Worm (Caenorhabditis elegans) whole organism, L4/young adult: ENCODE data around the gene igdb-3.

Experiments
- W03F9.2 ChIP-seq: fragments of 150-350 bp; optimal IDR thresholded peaks from 2 replicates; lab custom pipeline; 2014; ENCODE audit warnings: missing biosample characterization, missing genetic modification characterization
- dao-5 ChIP-seq: sonication (generic microtip); optimal IDR thresholded peaks from 2 replicates; lab custom pipeline; 2016; ENCODE audit warnings: missing genotype, missing genetic modification characterization, moderate library complexity, missing compliant biosample characterization
- him-1 ChIP-seq: sonication (generic microtip); optimal IDR thresholded peaks from 2 replicates; lab custom pipeline; 2016; ENCODE audit warnings: missing genotype, missing genetic modification reagents, missing genetic modification characterization, missing compliant biosample characterization

igdb-3 gene

ce11 chrX:6385185-6385584, at the start of gene igdb-3:
Gene igdb-3, plus strand, starts transcription at chrX:6385485.
- TF ChIP-seq dao-5 (tag; lab: Kevin White, UChicago) (no peak), him-1 (tag; lab: Kevin White, UChicago) (no peak), W03F9.2 (tag; lab: Kevin White, UChicago) (no peak)

- TF ChIP-seq him-1 (tag; lab: Kevin White, UChicago) (no peak), W03F9.2 (tag; lab: Kevin White, UChicago) (no peak), dao-5 (tag; lab: Kevin White, UChicago) (no peak)
Observed at ce11 chrX:6337338-6337737, 47.9 kb upstream of the igdb-3 start.

DNA sequence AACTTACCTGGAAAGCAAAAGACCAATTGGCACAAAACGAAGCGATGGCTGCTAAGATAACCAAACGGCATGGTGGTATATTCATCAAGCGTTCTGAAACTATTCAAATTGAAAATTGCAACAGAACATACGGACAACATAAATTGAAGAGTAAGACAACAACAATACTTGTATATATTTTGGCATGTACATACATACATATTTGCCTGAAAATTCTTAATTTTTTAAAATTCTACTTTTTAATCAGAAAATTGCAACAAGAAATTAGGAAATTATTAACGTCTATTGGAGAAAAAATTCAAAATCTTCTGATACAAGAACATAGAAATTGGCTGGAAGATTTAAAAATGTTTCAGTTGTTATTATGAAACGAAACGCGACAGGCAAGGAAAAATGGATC, 47.3 kb upstream of the igdb-3 start, which contains the start of gene C03B1.13:
TSS of gene C03B1.13 (minus strand) at position 101 of the 400 bp plus-strand sequence.
- TF ChIP-seq him-1 (tag; lab: Kevin White, UChicago) = no peak
- TF ChIP-seq W03F9.2 (tag; lab: Kevin White, UChicago) = no peak
- no peak for TF ChIP-seq dao-5 (tag; lab: Kevin White, UChicago)

- TF ChIP-seq W03F9.2 (tag; lab: Kevin White, UChicago) (no peak), dao-5 (tag; lab: Kevin White, UChicago) (no peak), him-1 (tag; lab: Kevin White, UChicago) (no peak)
Observed at ce11 chrX:6338446-6338845, 46.8 kb upstream of the igdb-3 start.

DNA sequence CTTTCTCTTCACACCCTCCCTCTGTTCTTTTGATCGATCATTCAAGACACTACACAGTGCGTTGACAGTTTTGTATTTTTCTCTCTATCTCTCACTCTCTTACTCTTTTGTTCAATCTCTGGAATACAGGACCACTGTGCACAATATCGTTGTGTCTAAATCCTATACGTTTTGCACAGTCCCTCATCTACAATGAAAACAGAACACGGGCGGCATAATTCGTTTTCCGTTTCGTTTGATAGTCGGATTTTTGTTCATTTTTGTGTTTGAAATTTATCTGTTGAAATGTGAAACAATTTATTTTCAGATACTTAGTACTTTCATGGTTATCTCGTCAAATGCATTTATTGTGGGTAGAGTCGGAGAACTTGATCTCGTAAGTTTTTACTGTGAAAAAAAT, 43.8 kb upstream of the igdb-3 start, which contains the start of gene C03B1.7:
TSS of gene C03B1.7 (plus strand) at position 301 of the 400 bp plus-strand sequence.
- no peak for TF ChIP-seq him-1 (tag; lab: Kevin White, UChicago)
- no peak for TF ChIP-seq W03F9.2 (tag; lab: Kevin White, UChicago)
- TF ChIP-seq dao-5 (tag; lab: Kevin White, UChicago) = no peak

- TF ChIP-seq dao-5 (tag; lab: Kevin White, UChicago) = no peak
- no peak for TF ChIP-seq W03F9.2 (tag; lab: Kevin White, UChicago)
- no peak for TF ChIP-seq him-1 (tag; lab: Kevin White, UChicago)
Observed at ce11 chrX:6345785-6346184, 39.5 kb upstream of the igdb-3 start.

DNA sequence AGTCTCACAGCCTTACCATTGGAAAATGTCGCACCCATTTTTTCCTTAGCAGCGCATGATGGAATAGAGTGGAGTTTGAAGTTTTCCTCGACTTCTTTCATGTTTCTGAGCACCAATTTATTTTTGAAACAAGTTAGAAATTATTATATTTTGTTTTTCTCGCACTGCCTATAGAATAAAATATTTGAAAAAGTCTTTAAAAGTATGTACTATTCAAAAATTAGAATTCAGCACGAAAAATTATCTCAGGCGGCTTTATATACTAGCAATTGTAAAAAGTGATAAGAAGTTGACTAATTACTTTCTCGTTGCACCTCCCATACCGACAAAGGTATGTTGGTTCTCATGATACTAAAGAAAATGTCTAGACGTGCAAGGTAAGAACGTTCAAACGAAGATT, 38.3 kb upstream of the igdb-3 start, which contains the start of gene C03B1.9:
TSS of gene C03B1.9 (minus strand) at position 101 of the 400 bp plus-strand sequence.
- TF ChIP-seq dao-5 (tag; lab: Kevin White, UChicago) (no peak), him-1 (tag; lab: Kevin White, UChicago) (no peak)

- TF ChIP-seq W03F9.2 (tag; lab: Kevin White, UChicago) = no peak
- TF ChIP-seq him-1 (tag; lab: Kevin White, UChicago) = no peak
- TF ChIP-seq dao-5 (tag; lab: Kevin White, UChicago) = no peak
Observed at ce11 chrX:6350016-6350415, 35.3 kb upstream of the igdb-3 start, which contains the start of gene C03B1.6. Gene C03B1.6, plus strand, starts transcription at chrX:6350316.

DNA sequence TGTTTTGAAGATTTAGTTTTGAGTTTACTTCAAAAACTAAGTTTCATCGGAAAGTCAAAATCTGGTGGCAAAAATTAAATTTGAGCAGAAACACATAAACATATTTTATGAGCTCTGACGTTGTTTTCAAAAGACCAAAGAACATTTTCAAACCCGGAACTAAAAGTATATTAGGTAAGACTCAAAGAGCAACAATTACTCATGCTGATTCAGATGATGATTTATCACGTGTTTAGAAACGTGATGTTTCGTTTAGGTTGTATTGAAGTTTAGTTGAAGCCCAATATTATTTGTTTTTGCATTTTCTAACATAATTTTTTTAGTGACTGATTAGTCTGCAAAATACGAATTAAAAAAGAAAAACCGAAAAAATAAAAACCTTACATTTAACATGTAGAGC, 31.5 kb upstream of the igdb-3 start:
- TF ChIP-seq dao-5 (tag; lab: Kevin White, UChicago) = no peak
- TF ChIP-seq W03F9.2 (tag; lab: Kevin White, UChicago) = no peak
- no peak for TF ChIP-seq him-1 (tag; lab: Kevin White, UChicago)

DNA sequence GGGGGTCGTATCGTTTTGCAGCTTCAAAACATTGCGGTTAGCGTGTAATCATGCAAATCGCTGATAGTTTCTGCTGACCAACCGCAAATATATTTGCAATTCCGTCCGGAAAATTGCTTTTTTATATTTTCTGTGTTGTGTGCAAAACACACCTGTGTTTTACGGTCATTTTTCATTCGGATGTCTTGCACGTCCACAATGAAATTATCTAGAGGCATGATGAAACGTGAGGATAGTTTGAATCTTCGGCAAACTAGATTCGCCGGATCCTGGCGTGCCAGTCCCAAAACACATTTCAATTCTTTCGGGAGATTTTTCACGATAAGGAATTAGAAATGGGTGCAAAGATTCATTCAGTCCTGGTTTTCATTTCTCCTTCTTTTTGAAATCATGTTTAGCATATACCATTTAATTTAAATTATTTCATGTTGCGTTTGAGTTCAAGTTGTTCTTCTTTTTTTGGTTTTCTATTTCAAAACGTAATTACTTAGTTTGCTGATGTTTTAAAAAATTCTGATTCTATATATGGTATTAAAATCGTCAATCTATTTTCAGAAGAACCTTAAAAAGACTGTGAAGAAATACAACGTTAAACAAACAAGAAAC, 30.2 kb upstream of the igdb-3 start, which contains the start of gene C03B1.5:
TSS of gene C03B1.5 (plus strand) at position 556 of the 606 bp plus-strand sequence.
- TF ChIP-seq W03F9.2 (tag; lab: Kevin White, UChicago) (no peak), dao-5 (tag; lab: Kevin White, UChicago) (no peak), him-1 (tag; lab: Kevin White, UChicago) (no peak)

DNA sequence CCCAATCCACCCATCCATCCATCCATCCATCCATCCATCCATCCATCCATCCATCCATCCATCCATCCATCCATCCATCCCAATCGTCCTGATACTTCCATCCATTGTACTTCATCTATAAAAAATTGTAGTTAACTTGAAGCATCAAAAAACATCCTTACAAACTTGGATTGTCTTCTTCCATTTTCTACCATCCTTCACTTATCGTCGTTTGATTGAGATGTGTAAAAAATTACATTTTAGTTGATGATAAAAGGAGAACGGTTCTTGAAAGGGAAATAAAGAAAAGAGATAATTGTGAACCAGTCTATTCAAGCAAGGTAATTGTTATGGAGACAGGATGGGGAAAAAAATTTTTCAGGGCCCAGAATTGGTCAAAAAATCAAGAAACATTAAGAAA, 27.5 kb upstream of the igdb-3 start, which contains the start of gene C03B1.10:
TSS of gene C03B1.10 (minus strand) at position 101 of the 400 bp plus-strand sequence.
- no peak for TF ChIP-seq him-1 (tag; lab: Kevin White, UChicago)
- TF ChIP-seq dao-5 (tag; lab: Kevin White, UChicago) = no peak
- no peak for TF ChIP-seq W03F9.2 (tag; lab: Kevin White, UChicago)

- TF ChIP-seq W03F9.2 (tag; lab: Kevin White, UChicago) = no peak
- no peak for TF ChIP-seq him-1 (tag; lab: Kevin White, UChicago)
- TF ChIP-seq dao-5 (tag; lab: Kevin White, UChicago) = no peak
Observed at ce11 chrX:6360077-6360476, 25.2 kb upstream of the igdb-3 start.

- TF ChIP-seq W03F9.2 (tag; lab: Kevin White, UChicago) (no peak), dao-5 (tag; lab: Kevin White, UChicago) (no peak), him-1 (tag; lab: Kevin White, UChicago) (no peak)
Observed at ce11 chrX:6360658-6361057, 24.6 kb upstream of the igdb-3 start, which contains the start of gene C03B1.14. Gene C03B1.14, minus strand, starts transcription at chrX:6360758.

DNA sequence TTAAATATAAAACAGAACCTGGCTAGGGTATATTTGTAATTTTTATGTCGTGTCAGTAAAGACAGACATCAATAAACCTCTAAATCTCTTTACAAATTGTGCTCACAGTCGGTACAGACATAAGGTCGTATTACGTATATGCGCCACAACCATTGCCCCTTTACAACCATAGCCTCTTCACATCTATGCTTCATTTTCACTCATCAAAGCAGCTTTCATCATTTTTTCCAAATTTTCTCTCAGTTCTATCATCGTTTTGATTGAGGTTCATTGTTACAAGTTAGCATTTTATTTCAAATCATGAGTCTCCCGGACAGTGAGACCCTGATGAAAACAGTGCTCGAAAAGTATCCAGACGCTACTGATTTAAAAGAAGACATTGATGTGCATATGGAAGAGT, 21.1 kb upstream of the igdb-3 start, which contains the start of gene C03B1.4:
TSS of gene C03B1.4 (plus strand) at position 301 of the 400 bp plus-strand sequence.
- TF ChIP-seq him-1 (tag; lab: Kevin White, UChicago) (no peak), W03F9.2 (tag; lab: Kevin White, UChicago) (no peak), dao-5 (tag; lab: Kevin White, UChicago) (no peak)
